Worm (Caenorhabditis elegans) whole organism, late embryonic: ENCODE measurements around the gene ZK1010.8.

ENCODE experiments used
- C38D4.7 ChIP-seq: fragments of 200-800 bp; sonication (Bioruptor generic); optimal IDR thresholded peaks from 2 replicates; lab custom pipeline; 2018; ENCODE audit warnings: mild to moderate bottlenecking, missing genetic modification characterization, moderate library complexity, missing compliant biosample characterization
- K02D7.2 ChIP-seq: sonication (generic microtip); optimal IDR thresholded peaks from 2 replicates; lab custom pipeline; 2017; ENCODE audit warnings: mild to moderate bottlenecking, missing genetic modification characterization, missing compliant biosample characterization
- T23F11.4 ChIP-seq: fragments of 200-800 bp; sonication (Bioruptor generic); optimal IDR thresholded peaks from 2 replicates; lab custom pipeline; 2018; ENCODE audit warnings: mild to moderate bottlenecking, missing genetic modification characterization, missing compliant biosample characterization
- Y22D7AL.16 ChIP-seq: sonication (generic microtip); optimal IDR thresholded peaks from 2 replicates; lab custom pipeline; 2016; ENCODE audit warnings: missing genetic modification characterization, missing compliant biosample characterization
- ceh-18 ChIP-seq: sonication (generic microtip); optimal IDR thresholded peaks from 2 replicates; lab custom pipeline; 2016; ENCODE audit warnings: missing genetic modification characterization, missing compliant biosample characterization
- ceh-19 ChIP-seq: fragments of 200-800 bp; sonication (Bioruptor generic); optimal IDR thresholded peaks from 2 replicates; lab custom pipeline; 2018; ENCODE audit warnings: mild to moderate bottlenecking, missing genetic modification characterization, missing compliant biosample characterization
- ceh-2 ChIP-seq: sonication (generic microtip); optimal IDR thresholded peaks from 2 replicates; lab custom pipeline; 2016; ENCODE audit warnings: missing genotype, missing genetic modification characterization, missing compliant biosample characterization
- ceh-22 ChIP-seq: sonication (generic microtip); optimal IDR thresholded peaks from 2 replicates; lab custom pipeline; 2017; ENCODE audit warnings: missing biosample characterization, missing genetic modification characterization
- ceh-24 ChIP-seq: sonication (generic microtip); optimal IDR thresholded peaks from 2 replicates; lab custom pipeline; 2016; ENCODE audit warnings: mild to moderate bottlenecking, missing genetic modification characterization, missing compliant biosample characterization
- ceh-30 ChIP-seq: fragments of 150-350 bp; optimal IDR thresholded peaks from 2 replicates; lab custom pipeline; 2014; ENCODE audit warnings: missing biosample characterization, missing genetic modification characterization
- ceh-31 ChIP-seq: sonication (generic microtip); optimal IDR thresholded peaks from 2 replicates; lab custom pipeline; 2016; ENCODE audit warnings: missing genetic modification characterization, missing compliant biosample characterization
- ceh-34 ChIP-seq: sonication (generic microtip); optimal IDR thresholded peaks from 2 replicates; lab custom pipeline; 2016; ENCODE audit warnings: mild to moderate bottlenecking, missing genetic modification characterization, missing compliant biosample characterization
- ceh-48 ChIP-seq: sonication (generic microtip); optimal IDR thresholded peaks from 2 replicates; lab custom pipeline; 2016; ENCODE audit warnings: missing genetic modification characterization, inconsistent platforms, missing compliant biosample characterization
- ceh-6 ChIP-seq: fragments of 200-800 bp; sonication (Bioruptor generic); optimal IDR thresholded peaks from 2 replicates; lab custom pipeline; 2018; ENCODE audit warnings: mild to moderate bottlenecking, missing genetic modification characterization, missing compliant biosample characterization
- che-1 ChIP-seq: sonication (generic microtip); optimal IDR thresholded peaks from 2 replicates; lab custom pipeline; 2016; ENCODE audit warnings: mild to moderate bottlenecking, missing genetic modification characterization, missing compliant biosample characterization
- dmd-4 ChIP-seq: sonication (generic microtip); optimal IDR thresholded peaks from 2 replicates; lab custom pipeline; 2016; ENCODE audit warnings: borderline replicate concordance, missing genetic modification characterization, missing compliant biosample characterization
- elt-2 ChIP-seq: sonication (generic microtip); optimal IDR thresholded peaks from 2 replicates; lab custom pipeline; 2016; ENCODE audit warnings: missing genetic modification reagents, missing genetic modification characterization, missing compliant biosample characterization
- fax-1 ChIP-seq: sonication (generic microtip); optimal IDR thresholded peaks from 2 replicates; lab custom pipeline; 2016; ENCODE audit warnings: missing genotype, missing genetic modification characterization, missing compliant biosample characterization
- gmeb-2 ChIP-seq: sonication (generic microtip); optimal IDR thresholded peaks from 2 replicates; lab custom pipeline; 2016; ENCODE audit warnings: missing genetic modification characterization, inconsistent platforms, missing compliant biosample characterization
- lim-6 ChIP-seq: sonication (generic microtip); optimal IDR thresholded peaks from 2 replicates; lab custom pipeline; 2016; ENCODE audit warnings: missing genetic modification characterization, missing compliant biosample characterization
- madf-2 ChIP-seq: sonication (generic microtip); optimal IDR thresholded peaks from 2 replicates; lab custom pipeline; 2017; ENCODE audit warnings: missing genetic modification characterization, missing compliant biosample characterization
- mec-3 ChIP-seq: sonication (generic microtip); optimal IDR thresholded peaks from 2 replicates; lab custom pipeline; 2016; ENCODE audit warnings: borderline replicate concordance, missing genetic modification characterization, missing compliant biosample characterization
- nfya-1 ChIP-seq: sonication (generic microtip); optimal IDR thresholded peaks from 2 replicates; lab custom pipeline; 2017; ENCODE audit warnings: missing genetic modification characterization, mild to moderate bottlenecking, missing compliant biosample characterization, antibody characterized with exemption, moderate library complexity
- nhr-11 ChIP-seq: fragments of 150-350 bp; optimal IDR thresholded peaks from 2 replicates; lab custom pipeline; 2014; ENCODE audit warnings: missing biosample characterization, missing genetic modification characterization
- npax-4 ChIP-seq: sonication (generic microtip); optimal IDR thresholded peaks from 2 replicates; lab custom pipeline; 2016; ENCODE audit warnings: missing genetic modification characterization, missing compliant biosample characterization
- odd-2 ChIP-seq: sonication (generic microtip); optimal IDR thresholded peaks from 2 replicates; lab custom pipeline; 2017; ENCODE audit warnings: antibody characterized with exemption, mild to moderate bottlenecking, missing genetic modification characterization, missing compliant biosample characterization
- pha-4 ChIP-seq: fragments of 150-350 bp; optimal IDR thresholded peaks from 2 replicates; lab custom pipeline; 2018; ENCODE audit warnings: missing biosample characterization, missing genetic modification reagents, missing genetic modification characterization
- pqm-1 ChIP-seq: sonication (generic microtip); optimal IDR thresholded peaks from 2 replicates; lab custom pipeline; 2016; ENCODE audit warnings: missing genetic modification characterization, missing compliant biosample characterization
- pros-1 ChIP-seq: fragments of 150-350 bp; optimal IDR thresholded peaks from 2 replicates; lab custom pipeline; 2014; ENCODE audit warnings: missing biosample characterization, missing genetic modification reagents, missing genetic modification characterization
- ref-2 ChIP-seq: sonication (generic microtip); optimal IDR thresholded peaks from 2 replicates; lab custom pipeline; 2016; ENCODE audit warnings: missing genetic modification characterization, missing compliant biosample characterization
- sdc-2 ChIP-seq: sonication (generic microtip); optimal IDR thresholded peaks from 2 replicates; lab custom pipeline; 2016; ENCODE audit warnings: missing genotype, missing genetic modification characterization, missing compliant biosample characterization
- sox-2 ChIP-seq: fragments of 200-800 bp; sonication (Bioruptor generic); IDR thresholded peaks from 2 replicates; pipeline ENCODE4 v1.3.6; 2022; ENCODE audit warnings: missing genetic modification reagents, missing genetic modification characterization, missing compliant biosample characterization
- sox-4 ChIP-seq: sonication (generic microtip); optimal IDR thresholded peaks from 2 replicates; lab custom pipeline; 2017; ENCODE audit warnings: mild to moderate bottlenecking, missing genetic modification characterization, inconsistent platforms, missing compliant biosample characterization
- syd-9 ChIP-seq: sonication (generic microtip); optimal IDR thresholded peaks from 2 replicates; lab custom pipeline; 2016; ENCODE audit warnings: mild to moderate bottlenecking, missing genetic modification characterization, moderate library complexity, missing compliant biosample characterization
- tbx-7 ChIP-seq: sonication (generic microtip); optimal IDR thresholded peaks from 2 replicates; lab custom pipeline; 2016; ENCODE audit warnings: missing genotype, missing genetic modification characterization, missing compliant biosample characterization
- ttx-3 ChIP-seq: sonication (generic microtip); optimal IDR thresholded peaks from 2 replicates; lab custom pipeline; 2016; ENCODE audit warnings: missing genetic modification reagents, missing genetic modification characterization, missing compliant biosample characterization
- unc-3 ChIP-seq, 2 experiments: fragments of 200-800 bp in 1 of 2; sonication (Bioruptor generic) in 1 of 2; sonication (generic microtip) in 1 of 2; conservative IDR thresholded peaks in 1 of 2; optimal IDR thresholded peaks in 1 of 2; 2 replicates each; pipeline versions ENCODE4 v1.3.6 to Lab custom; 2016 to 2022; ENCODE audit warnings: missing compliant biosample characterization in 2 of 2, missing genetic modification characterization in 2 of 2, missing genetic modification reagents in 1 of 2
- unc-55 ChIP-seq: sonication (generic microtip); optimal IDR thresholded peaks from 2 replicates; lab custom pipeline; 2017; ENCODE audit warnings: missing biosample characterization, missing genetic modification reagents, missing genetic modification characterization
- unc-86 ChIP-seq: sonication (generic microtip); optimal IDR thresholded peaks from 2 replicates; lab custom pipeline; 2016; ENCODE audit warnings: missing genetic modification characterization, missing compliant biosample characterization

The ZK1010.8 gene

ce11 chrIII:13000457-13000856, at the start of gene ZK1010.8:
Gene ZK1010.8, minus strand, starts transcription at chrIII:13000670.
- TF ChIP-seq dmd-4 (tag; lab: Kevin White, UChicago), result no peak
- no peak for TF ChIP-seq unc-86 (tag; lab: Kevin White, UChicago)

ce11 chrIII:13049956-13050355, 49.5 kb upstream of the ZK1010.8 start:
- no peak for TF ChIP-seq sox-2 (GFP tag; lab: Robert Waterston, UW)
- no peak for TF ChIP-seq ref-2
- no peak for TF ChIP-seq unc-3 (GFP tag; conservative IDR thresholded peaks at IDR 0.05; lab: Robert Waterston, UW)
- TF ChIP-seq unc-3 (tag; optimal IDR thresholded peaks at IDR 0.05; lab: Kevin White, UChicago), result no peak
- TF ChIP-seq pqm-1 (tag; lab: Kevin White, UChicago), result no peak
- no peak for TF ChIP-seq K02D7.2
- no peak for TF ChIP-seq nhr-11 (tag; lab: Kevin White, UChicago)
- TF ChIP-seq sdc-2 (tag; lab: Kevin White, UChicago), result no peak
- TF ChIP-seq ceh-31 (tag; lab: Kevin White, UChicago), result no peak
- no peak for TF ChIP-seq fax-1 (tag; lab: Kevin White, UChicago)
- no peak for TF ChIP-seq ceh-34 (tag; lab: Kevin White, UChicago)
- TF ChIP-seq unc-86 (tag; lab: Kevin White, UChicago), result no peak
- no peak for TF ChIP-seq ceh-19 (GFP tag; lab: Kevin White, UChicago)
- no peak for TF ChIP-seq Y22D7AL.16
- TF ChIP-seq ceh-24 (tag; lab: Kevin White, UChicago), result no peak
- TF ChIP-seq mec-3, result no peak
- TF ChIP-seq pros-1, result no peak
- TF ChIP-seq tbx-7 (tag; lab: Kevin White, UChicago), result no peak
- TF ChIP-seq odd-2 (tag; lab: Kevin White, UChicago), result no peak
- TF ChIP-seq, all 69 proteins: peak for 0

- no peak for TF ChIP-seq fax-1 (tag; lab: Kevin White, UChicago)
- TF ChIP-seq npax-4 (tag; lab: Kevin White, UChicago), result no peak
- TF ChIP-seq ceh-18, result no peak
- TF ChIP-seq che-1 (tag; lab: Kevin White, UChicago), result no peak
- TF ChIP-seq ceh-30, result no peak
- no peak for TF ChIP-seq ceh-2 (tag; lab: Kevin White, UChicago)
- no peak for TF ChIP-seq gmeb-2 (tag; lab: Kevin White, UChicago)
- TF ChIP-seq pqm-1 (tag; lab: Kevin White, UChicago), result no peak
- TF ChIP-seq ceh-31 (tag; lab: Kevin White, UChicago), result no peak
- TF ChIP-seq unc-55 (GFP tag; lab: Kevin White, UChicago), result no peak
- TF ChIP-seq pha-4 (tag; lab: Kevin White, UChicago), result no peak
- TF ChIP-seq pros-1, result no peak
- no peak for TF ChIP-seq ceh-22
- no peak for TF ChIP-seq ceh-48 (tag; lab: Kevin White, UChicago)
- TF ChIP-seq nfya-1 (tag; lab: Kevin White, UChicago), result no peak
Observed at ce11 chrIII:13039739-13040138, 39.3 kb upstream of the ZK1010.8 start, which contains the start of gene F54F12.2. Gene F54F12.2, plus strand, starts transcription at chrIII:13040039.

ce11 chrIII:13032429-13033018, 32.1 kb upstream of the ZK1010.8 start:
- TF ChIP-seq ceh-31 (tag; lab: Kevin White, UChicago) (peak; percentile 15), T23F11.4 (GFP tag; lab: Kevin White, UChicago) (no peak), K02D7.2 (peak; percentile 83), madf-2 (tag; lab: Kevin White, UChicago) (no peak), ttx-3 (tag; lab: Kevin White, UChicago) (no peak), sox-4 (peak; percentile 39), unc-86 (tag; lab: Kevin White, UChicago) (no peak), lim-6 (tag; lab: Kevin White, UChicago) (peak; percentile 44), sdc-2 (tag; lab: Kevin White, UChicago) (peak; percentile 10), elt-2 (tag; lab: Kevin White, UChicago) (no peak), ceh-6 (GFP tag; lab: Kevin White, UChicago) (no peak), gmeb-2 (tag; lab: Kevin White, UChicago) (peak; percentile 8), C38D4.7 (GFP tag; lab: Kevin White, UChicago) (peak; percentile 13), syd-9 (tag; lab: Kevin White, UChicago) (no peak)
